Fruit fly (Drosophila melanogaster): ENCODE data around the gene Cpr65Aw.

Gene Cpr65Aw

dm6 chr3L:6138018-6138417, 4.2 kb downstream of the Cpr65Aw start, which contains the start of gene Lcp65Ae:
Gene Lcp65Ae (minus strand): TSS chr3L:6138118.
- no peak for TF ChIP-seq Eip93F (GFP tag; optimal IDR thresholded peaks at IDR 0.05)
- TF ChIP-seq CG8119 (GFP tag; IDR thresholded peaks at IDR 0.05): no peak
- TF ChIP-seq CG6808 (GFP tag; optimal IDR thresholded peaks at IDR 0.05): no peak
- TF ChIP-seq CG16779 (tag; optimal IDR thresholded peaks at IDR 0.05): no peak
- TF ChIP-seq cyc (GFP tag; optimal IDR thresholded peaks at IDR 0.05): no peak
- TF ChIP-seq CG15336 (GFP tag; IDR thresholded peaks at IDR 0.05): no peak
- TF ChIP-seq Hr4 (GFP tag; optimal IDR thresholded peaks at IDR 0.05): no peak
- TF ChIP-seq fkh (GFP tag; optimal IDR thresholded peaks at IDR 0.05): no peak

- TF ChIP-seq CG10631 (GFP tag; optimal IDR thresholded peaks at IDR 0.05): no peak
Measured at dm6 chr3L:6136691-6137090, 5.5 kb downstream of the Cpr65Aw start, which contains the start of gene Lcp65Af. Gene Lcp65Af (minus strand): TSS chr3L:6136791.

- TF ChIP-seq dsx (GFP tag; optimal IDR thresholded peaks at IDR 0.05; ENCODE audit: poor library complexity, severe bottlenecking) (no peak), CG6792 (GFP tag; optimal IDR thresholded peaks at IDR 0.05) (no peak), CG15336 (GFP tag; IDR thresholded peaks at IDR 0.05) (no peak), achi (GFP tag; optimal IDR thresholded peaks at IDR 0.05) (no peak), CG16779 (tag; optimal IDR thresholded peaks at IDR 0.05) (no peak), Hr4 (GFP tag; optimal IDR thresholded peaks at IDR 0.05) (no peak), esn (GFP tag; optimal IDR thresholded peaks at IDR 0.05) (no peak), CG8319 (GFP tag; optimal IDR thresholded peaks at IDR 0.05) (no peak), CG7368 (GFP tag; optimal IDR thresholded peaks at IDR 0.05) (no peak), CG3919 (GFP tag; optimal IDR thresholded peaks at IDR 0.05) (no peak), CG34406 (GFP tag; optimal IDR thresholded peaks at IDR 0.05) (no peak), CG1621 (tag; optimal IDR thresholded peaks at IDR 0.05) (no peak), eg (GFP tag; IDR thresholded peaks at IDR 0.05) (no peak), CG31627 (GFP tag; optimal IDR thresholded peaks at IDR 0.05) (no peak), Eip78C (GFP tag) (no peak), CG11294 (GFP tag; IDR thresholded peaks at IDR 0.05) (no peak)
Measured at dm6 chr3L:6135174-6135573, 7.0 kb downstream of the Cpr65Aw start, which contains the start of gene Lcp65Ag1. Gene Lcp65Ag1 (minus strand): TSS chr3L:6135274.

dm6 chr3L:6133546-6133945, 8.7 kb downstream of the Cpr65Aw start, which contains the start of gene Lcp65Ag2:
Gene Lcp65Ag2 (minus strand): TSS chr3L:6133593.
- no peak for TF ChIP-seq Smox (GFP tag; optimal IDR thresholded peaks at IDR 0.05)
- no peak for TF ChIP-seq CG6276 (GFP tag; optimal IDR thresholded peaks at IDR 0.05)
- TF ChIP-seq Hr38 (GFP tag; optimal IDR thresholded peaks at IDR 0.05): no peak
- no peak for TF ChIP-seq Eip93F (GFP tag; optimal IDR thresholded peaks at IDR 0.05)
- no peak for TF ChIP-seq CG6808 (GFP tag; optimal IDR thresholded peaks at IDR 0.05)
- TF ChIP-seq CG3919 (GFP tag; optimal IDR thresholded peaks at IDR 0.05): no peak
- TF ChIP-seq Lpt (GFP tag; optimal IDR thresholded peaks at IDR 0.05): no peak
- TF ChIP-seq net (GFP tag; optimal IDR thresholded peaks at IDR 0.05): no peak
- TF ChIP-seq topi (GFP tag; optimal IDR thresholded peaks at IDR 0.05): no peak
- TF ChIP-seq Hr39 (GFP tag; optimal IDR thresholded peaks at IDR 0.05): no peak
- TF ChIP-seq fd59A (GFP tag; optimal IDR thresholded peaks at IDR 0.05): no peak
- no peak for TF ChIP-seq CG11294 (GFP tag; IDR thresholded peaks at IDR 0.05)
- TF ChIP-seq cyc (GFP tag; optimal IDR thresholded peaks at IDR 0.05): no peak
- no peak for TF ChIP-seq acj6 (GFP tag; optimal IDR thresholded peaks at IDR 0.05)
- no peak for TF ChIP-seq Eip78C (GFP tag)
- TF ChIP-seq CG1621 (tag; optimal IDR thresholded peaks at IDR 0.05): no peak
- no peak for TF ChIP-seq ss (GFP tag; optimal IDR thresholded peaks at IDR 0.05)
- no peak for TF ChIP-seq CG8319 (GFP tag; optimal IDR thresholded peaks at IDR 0.05)

- TF ChIP-seq Blimp-1 (GFP tag; optimal IDR thresholded peaks at IDR 0.05): no peak
- no peak for TF ChIP-seq CG4318 (GFP tag; optimal IDR thresholded peaks at IDR 0.05)
- TF ChIP-seq cyc (GFP tag; optimal IDR thresholded peaks at IDR 0.05): no peak
- TF ChIP-seq CG8119 (GFP tag; IDR thresholded peaks at IDR 0.05): no peak
- TF ChIP-seq Sox102F (GFP tag; optimal IDR thresholded peaks at IDR 0.05): no peak
- no peak for TF ChIP-seq CG6276 (GFP tag; optimal IDR thresholded peaks at IDR 0.05)
- no peak for TF ChIP-seq Eip78C (GFP tag)
- TF ChIP-seq Hr39 (GFP tag; optimal IDR thresholded peaks at IDR 0.05): no peak
- no peak for TF ChIP-seq Eip93F (GFP tag; optimal IDR thresholded peaks at IDR 0.05)
- TF ChIP-seq CG9139 (GFP tag; optimal IDR thresholded peaks at IDR 0.05): no peak
- no peak for TF ChIP-seq Sox14 (GFP tag; optimal IDR thresholded peaks at IDR 0.05)
- TF ChIP-seq CG10631 (GFP tag; optimal IDR thresholded peaks at IDR 0.05): no peak
- TF ChIP-seq fkh (GFP tag; optimal IDR thresholded peaks at IDR 0.05): no peak
- TF ChIP-seq Smox (GFP tag; optimal IDR thresholded peaks at IDR 0.05): no peak
- TF ChIP-seq OdsH (GFP tag; optimal IDR thresholded peaks at IDR 0.05): no peak
Measured at dm6 chr3L:6132009-6132408, 10.2 kb downstream of the Cpr65Aw start, which contains the start of gene Cpr65Au. Gene Cpr65Au (minus strand): TSS chr3L:6132109.
